Fruit fly (Drosophila melanogaster) whole organism, embryonic: Measurements from ENCODE around the gene Atu.

ENCODE experiments used
- CG10462 ChIP-seq: fragments of 200-800 bp; sonication (Bioruptor generic); optimal IDR thresholded peaks from 2 replicates; lab custom pipeline; 2016; ENCODE audit warnings: missing biosample characterization, missing genetic modification characterization
- CG11456 ChIP-seq: fragments of 200-800 bp; sonication (Bioruptor generic); IDR thresholded peaks from 3 replicates; pipeline ENCODE4 v1.3.6; 2022; ENCODE audit warnings: missing biosample characterization, missing genetic modification characterization
- CG11696 ChIP-seq: fragments of 200-800 bp; sonication (Bioruptor generic); IDR thresholded peaks from 2 replicates; pipeline ENCODE4 v1.3.6; 2022; ENCODE audit warnings: missing biosample characterization, missing genetic modification characterization
- CG11723 ChIP-seq: fragments of 200-800 bp; sonication (Bioruptor generic); optimal IDR thresholded peaks from 2 replicates; lab custom pipeline; 2017; ENCODE audit warnings: missing biosample characterization, mild to moderate bottlenecking, missing genetic modification characterization
- CG12155 ChIP-seq: fragments of 200-800 bp; sonication (Bioruptor generic); optimal IDR thresholded peaks from 3 replicates; lab custom pipeline; 2016; ENCODE audit warnings: missing biosample characterization, missing genetic modification characterization
- CG12942 ChIP-seq: fragments of 200-800 bp; sonication (Bioruptor generic); optimal IDR thresholded peaks from 3 replicates; lab custom pipeline; 2016; ENCODE audit warnings: missing biosample characterization, missing genetic modification characterization
- CG13296 ChIP-seq: fragments of 200-800 bp; sonication (Bioruptor generic); optimal IDR thresholded peaks from 3 replicates; lab custom pipeline; 2018; ENCODE audit warnings: missing biosample characterization, mild to moderate bottlenecking, missing genetic modification characterization
- CG13894 ChIP-seq: fragments of 200-800 bp; sonication (Bioruptor generic); optimal IDR thresholded peaks from 3 replicates; lab custom pipeline; 2018; ENCODE audit warnings: missing biosample characterization, mild to moderate bottlenecking, missing genetic modification characterization, moderate library complexity
- CG14050 ChIP-seq: fragments of 200-800 bp; sonication (Bioruptor generic); IDR thresholded peaks from 3 replicates; pipeline ENCODE4 v1.3.6; 2022; ENCODE audit warnings: missing biosample characterization, missing genetic modification characterization
- CG15696 ChIP-seq: fragments of 200-800 bp; sonication (Bioruptor generic); optimal IDR thresholded peaks from 2 replicates; lab custom pipeline; 2019; ENCODE audit warnings: missing biosample characterization, mild to moderate bottlenecking, missing genetic modification characterization, moderate library complexity
- CG1603 ChIP-seq: fragments of 200-800 bp; sonication (Bioruptor generic); optimal IDR thresholded peaks from 2 replicates; lab custom pipeline; 2019; ENCODE audit warnings: missing biosample characterization, mild to moderate bottlenecking, missing genetic modification characterization, moderate library complexity
- CG17359 ChIP-seq: fragments of 200-800 bp; sonication (Bioruptor generic); optimal IDR thresholded peaks from 3 replicates; lab custom pipeline; 2018; ENCODE audit warnings: missing biosample characterization, mild to moderate bottlenecking, missing genetic modification characterization, moderate library complexity
- CG17361 ChIP-seq: fragments of 200-800 bp; sonication (Bioruptor generic); IDR thresholded peaks from 3 replicates; pipeline ENCODE4 v1.3.6; 2022; ENCODE audit warnings: missing biosample characterization, missing genetic modification characterization
- CG1792 ChIP-seq: fragments of 200-800 bp; sonication (Bioruptor generic); optimal IDR thresholded peaks from 2 replicates; lab custom pipeline; 2016; ENCODE audit warnings: missing biosample characterization, missing genetic modification characterization
- CG2202 ChIP-seq: fragments of 200-800 bp; sonication (Bioruptor generic); optimal IDR thresholded peaks from 2 replicates; lab custom pipeline; 2018; ENCODE audit warnings: missing biosample characterization, mild to moderate bottlenecking, missing genetic modification characterization
- CG32532 ChIP-seq: fragments of 200-800 bp; sonication (Bioruptor generic); IDR thresholded peaks from 2 replicates; pipeline ENCODE4 v1.3.6; 2022; ENCODE audit warnings: missing biosample characterization, missing genetic modification characterization
- CG4424 ChIP-seq: fragments of 200-800 bp; sonication (Bioruptor generic); optimal IDR thresholded peaks from 3 replicates; lab custom pipeline; 2016; ENCODE audit warnings: missing biosample characterization, missing genetic modification characterization
- CG4730 ChIP-seq: fragments of 200-800 bp; sonication (Bioruptor generic); IDR thresholded peaks from 2 replicates; pipeline ENCODE4 v1.3.6; 2022; ENCODE audit warnings: missing biosample characterization, missing genetic modification characterization
- CG4820 ChIP-seq: fragments of 200-800 bp; sonication (Bioruptor generic); optimal IDR thresholded peaks from 3 replicates; lab custom pipeline; 2016; ENCODE audit warnings: missing biosample characterization, missing genetic modification characterization
- CG4854 ChIP-seq: fragments of 200-800 bp; sonication (Bioruptor generic); optimal IDR thresholded peaks from 2 replicates; lab custom pipeline; 2016; ENCODE audit warnings: missing biosample characterization, missing genetic modification characterization, inconsistent platforms
- CG6765 ChIP-seq: fragments of 200-800 bp; sonication (Bioruptor generic); optimal IDR thresholded peaks from 3 replicates; lab custom pipeline; 2017; ENCODE audit warnings: missing biosample characterization, mild to moderate bottlenecking, missing genetic modification characterization
- CG7372 ChIP-seq: fragments of 200-800 bp; sonication (Bioruptor generic); IDR thresholded peaks from 2 replicates; pipeline ENCODE4 v1.3.6; 2022; ENCODE audit warnings: missing biosample characterization, missing genetic modification characterization
- CG7786 ChIP-seq: fragments of 200-800 bp; sonication (Bioruptor generic); optimal IDR thresholded peaks from 2 replicates; lab custom pipeline; 2016; ENCODE audit warnings: missing biosample characterization, missing genetic modification characterization
- CG7928 ChIP-seq: fragments of 200-800 bp; sonication (Bioruptor generic); optimal IDR thresholded peaks from 2 replicates; lab custom pipeline; 2017; ENCODE audit warnings: missing biosample characterization, mild to moderate bottlenecking, missing genetic modification characterization
- CG8388 ChIP-seq: fragments of 200-800 bp; sonication (Bioruptor generic); optimal IDR thresholded peaks from 2 replicates; lab custom pipeline; 2019; ENCODE audit warnings: missing biosample characterization, mild to moderate bottlenecking, missing genetic modification characterization, moderate library complexity
- CG9609 ChIP-seq: fragments of 200-800 bp; sonication (Bioruptor generic); optimal IDR thresholded peaks from 3 replicates; lab custom pipeline; 2016; ENCODE audit warnings: missing biosample characterization, missing genetic modification characterization
- CG9797 ChIP-seq: fragments of 200-800 bp; sonication (Bioruptor generic); optimal IDR thresholded peaks from 3 replicates; lab custom pipeline; 2018; ENCODE audit warnings: missing biosample characterization, mild to moderate bottlenecking, missing genetic modification characterization
- Fer3 ChIP-seq: fragments of 200-800 bp; sonication (Bioruptor generic); optimal IDR thresholded peaks from 2 replicates; lab custom pipeline; 2018; ENCODE audit warnings: missing biosample characterization, mild to moderate bottlenecking, missing genetic modification characterization, moderate library complexity
- HLH4C ChIP-seq: fragments of 200-800 bp; sonication (Bioruptor generic); IDR thresholded peaks from 3 replicates; pipeline ENCODE4 v1.3.6; 2022; ENCODE audit warnings: missing biosample characterization, missing genetic modification characterization; ENCODE audit not compliant: partially characterized antibody
- HLHmδ ChIP-seq: fragments of 200-800 bp; sonication (Bioruptor generic); optimal IDR thresholded peaks from 2 replicates; lab custom pipeline; 2018; ENCODE audit warnings: missing biosample characterization, mild to moderate bottlenecking, missing genetic modification characterization, moderate library complexity
- Jarid2 ChIP-seq: fragments of 200-800 bp; sonication (Bioruptor generic); optimal IDR thresholded peaks from 3 replicates; lab custom pipeline; 2017; ENCODE audit warnings: mild to moderate bottlenecking, missing biosample characterization, missing genetic modification reagents, missing genetic modification characterization
- PHDP ChIP-seq: fragments of 200-800 bp; sonication (Bioruptor generic); optimal IDR thresholded peaks from 3 replicates; lab custom pipeline; 2018; ENCODE audit warnings: missing biosample characterization, mild to moderate bottlenecking, missing genetic modification characterization, moderate library complexity
- bcd ChIP-seq: fragments of 200-800 bp; sonication (Bioruptor generic); optimal IDR thresholded peaks from 2 replicates; lab custom pipeline; 2017; ENCODE audit warnings: missing biosample characterization, mild to moderate bottlenecking, missing genetic modification characterization
- crp ChIP-seq, 2 experiments: fragments of 200-800 bp; sonication (Bioruptor generic); optimal IDR thresholded peaks; 2 replicates in 1 of 2; 3 replicates in 1 of 2; lab custom pipeline; 2017; ENCODE audit warnings: missing biosample characterization in 2 of 2, missing genetic modification characterization in 2 of 2, mild to moderate bottlenecking in 1 of 2, moderate library complexity in 1 of 2
- da ChIP-seq: fragments of 200-800 bp; sonication (Bioruptor generic); optimal IDR thresholded peaks from 2 replicates; lab custom pipeline; 2016; ENCODE audit warnings: missing biosample characterization, missing genetic modification characterization
- fd96Cb ChIP-seq: fragments of 200-800 bp; sonication (Bioruptor generic); optimal IDR thresholded peaks from 2 replicates; lab custom pipeline; 2018; ENCODE audit warnings: missing biosample characterization, mild to moderate bottlenecking, missing genetic modification characterization, moderate library complexity
- grau ChIP-seq: fragments of 200-800 bp; optimal IDR thresholded peaks from 3 replicates; lab custom pipeline; 2019; ENCODE audit warnings: missing biosample characterization, mild to moderate bottlenecking, missing genetic modification characterization, moderate library complexity
- h ChIP-seq: fragments of >200 bp; optimal IDR thresholded peaks from 2 replicates; lab custom pipeline; 2017
- ind ChIP-seq: fragments of 200-800 bp; sonication (Bioruptor generic); optimal IDR thresholded peaks from 3 replicates; lab custom pipeline; 2016; ENCODE audit warnings: missing biosample characterization, missing genetic modification characterization
- inv ChIP-seq: fragments of 200-800 bp; sonication (Bioruptor generic); IDR thresholded peaks from 2 replicates; pipeline ENCODE4 v1.3.6; 2022; ENCODE audit warnings: missing biosample characterization, missing genetic modification characterization; ENCODE audit not compliant: partially characterized antibody
- lov ChIP-seq, 2 experiments: fragments of 200-800 bp in 1 of 2; fragments of >200 bp in 1 of 2; sonication (Bioruptor generic) in 1 of 2; IDR thresholded peaks in 1 of 2; optimal IDR thresholded peaks in 1 of 2; 2 replicates in 1 of 2; 3 replicates in 1 of 2; pipeline versions ENCODE4 v1.3.6 to Lab custom; 2017 to 2022; ENCODE audit warnings: missing biosample characterization in 1 of 2, missing genetic modification characterization in 1 of 2
- mam ChIP-seq: fragments of 200-800 bp; sonication (Bioruptor generic); optimal IDR thresholded peaks from 3 replicates; lab custom pipeline; 2016; ENCODE audit warnings: missing biosample characterization, missing genetic modification characterization
- pho ChIP-seq: fragments of 200-800 bp; sonication (Bioruptor generic); optimal IDR thresholded peaks from 2 replicates; lab custom pipeline; 2016; ENCODE audit warnings: missing biosample characterization, missing genetic modification characterization
- row ChIP-seq: fragments of 200-800 bp; sonication (Bioruptor generic); IDR thresholded peaks from 3 replicates; pipeline ENCODE4 v1.3.6; 2022; ENCODE audit warnings: missing biosample characterization, missing genetic modification characterization
- slp2 ChIP-seq: fragments of 200-800 bp; sonication (Bioruptor generic); optimal IDR thresholded peaks from 2 replicates; lab custom pipeline; 2016; ENCODE audit warnings: missing biosample characterization, missing genetic modification characterization
- so ChIP-seq: fragments of 200-800 bp; sonication (Bioruptor generic); IDR thresholded peaks from 3 replicates; pipeline ENCODE4 v1.3.6; 2022; ENCODE audit warnings: missing biosample characterization, missing genetic modification characterization
- tgo ChIP-seq: fragments of 200-800 bp; sonication (Bioruptor generic); IDR thresholded peaks from 3 replicates; pipeline ENCODE4 v1.3.6; 2022; ENCODE audit warnings: missing biosample characterization, missing genetic modification characterization
- vfl ChIP-seq: fragments of 200-800 bp; sonication (Bioruptor generic); optimal IDR thresholded peaks from 2 replicates; lab custom pipeline; 2016; ENCODE audit warnings: missing biosample characterization, missing genetic modification characterization

Atu gene

dm6 chr3R:5636519-5637430 is 23.6 kb downstream of the Atu start, which contains the start of the genes CG31548 and CG12170 (continued):
- TF ChIP-seq Fer3 (tag; lab: Kevin White, UChicago) (peak; percentile 45), CG11456 (GFP tag; lab: Robert Waterston, UW) (no peak), crp (GFP tag; optimal IDR thresholded peaks at IDR 0.05; lab: Kevin White, UChicago) (no peak), CG7928 (GFP tag; lab: Kevin White, UChicago) (no peak), HLHmδ (GFP tag; lab: Kevin White, UChicago) (no peak), so (GFP tag; lab: Robert Waterston, UW) (peak; percentile 33; the same call in 1 of the 3 replicates), tgo (GFP tag; lab: Robert Waterston, UW) (peak; percentile 43; the same call in 2 of the 3 replicates), PHDP (tag; lab: Kevin White, UChicago) (peak; percentile 70), HLH4C (no peak), CG13894 (tag; lab: Kevin White, UChicago) (no peak), CG12942 (GFP tag; lab: Kevin White, UChicago) (peak; percentile 54), vfl (GFP tag; lab: Kevin White, UChicago) (peak; percentile 15), Jarid2 (no peak), CG11723 (GFP tag; lab: Kevin White, UChicago) (no peak), CG12155 (peak; percentile 31), CG4854 (GFP tag; lab: Kevin White, UChicago) (peak; percentile 11), h (lab: Kevin White, UChicago) (no peak), CG1792 (GFP tag; lab: Kevin White, UChicago) (no peak), CG32532 (GFP tag; lab: Robert Waterston, UW) (peak; percentile 59; the same call in 1 of the 2 replicates), lov (optimal IDR thresholded peaks at IDR 0.05; lab: Kevin White, UChicago) (no peak), lov (GFP tag; IDR thresholded peaks at IDR 0.05; lab: Robert Waterston, UW) (0 out of 3 replicates have a peak, but pooled peaks have one; percentile 15), pho (GFP tag; lab: Kevin White, UChicago) (no peak), CG4730 (GFP tag; lab: Robert Waterston, UW) (no peak), CG15696 (tag; lab: Kevin White, UChicago) (no peak), fd96Cb (peak; percentile 35), CG8388 (peak; percentile 60), CG2202 (tag; lab: Kevin White, UChicago) (no peak), CG7372 (GFP tag; lab: Robert Waterston, UW) (no peak), grau (tag; lab: Kevin White, UChicago) (peak; percentile 62), CG6765 (GFP tag; lab: Kevin White, UChicago) (no peak), CG11696 (GFP tag; lab: Robert Waterston, UW) (no peak), CG10462 (GFP tag; lab: Kevin White, UChicago) (peak; percentile 39), CG17361 (peak; percentile 65; the same call in 2 of the 3 replicates), CG14050 (no peak), inv (GFP tag; lab: Robert Waterston, UW) (no peak), slp2 (GFP tag; lab: Kevin White, UChicago) (no peak), CG9797 (GFP tag; lab: Kevin White, UChicago) (peak; percentile 54), row (GFP tag; lab: Robert Waterston, UW) (peak; percentile 62; the same call in 2 of the 3 replicates), da (GFP tag; lab: Kevin White, UChicago) (no peak), CG17359 (peak; percentile 48), mam (peak; percentile 36), CG4424 (GFP tag; lab: Kevin White, UChicago) (peak; percentile 49), bcd (GFP tag; lab: Kevin White, UChicago) (no peak), ind (peak; percentile 33), CG7786 (GFP tag; lab: Kevin White, UChicago) (peak; percentile 7), CG13296 (GFP tag; lab: Kevin White, UChicago) (peak; percentile 42), CG9609 (peak; percentile 2), CG4820 (GFP tag; lab: Kevin White, UChicago) (peak; percentile 31), CG1603 (tag; lab: Kevin White, UChicago) (no peak)
